Fruit fly (Drosophila melanogaster) whole organism, adult: ENCODE results near the gene CG8219.

Source experiments
- CG11617 ChIP-seq: fragments of 200-800 bp; sonication (Bioruptor generic); optimal IDR thresholded peaks from 2 replicates; lab custom pipeline; 2017; ENCODE audit warnings: mild to moderate bottlenecking, missing biosample characterization, missing genetic modification reagents, missing genetic modification characterization
- CG12768 ChIP-seq: fragments of 200-800 bp; sonication (Bioruptor generic); optimal IDR thresholded peaks from 2 replicates; lab custom pipeline; 2017; ENCODE audit warnings: missing biosample characterization, missing genetic modification characterization, mild to moderate bottlenecking, moderate library complexity, missing genetic modification reagents
- CG14711 ChIP-seq: fragments of 200-800 bp; sonication (Bioruptor generic); optimal IDR thresholded peaks from 2 replicates; lab custom pipeline; 2018; ENCODE audit warnings: missing biosample characterization, mild to moderate bottlenecking, missing genetic modification characterization, moderate library complexity
- CG1620 ChIP-seq: fragments of 200-800 bp; sonication (Bioruptor generic); optimal IDR thresholded peaks from 2 replicates; lab custom pipeline; 2016; ENCODE audit warnings: missing biosample characterization, missing genetic modification characterization
- CG33017 ChIP-seq: fragments of 200-800 bp; sonication (Bioruptor generic); optimal IDR thresholded peaks from 2 replicates; lab custom pipeline; 2018; ENCODE audit warnings: missing biosample characterization, mild to moderate bottlenecking, missing genetic modification characterization, moderate library complexity
- CG5204 ChIP-seq: fragments of 200-800 bp; sonication (Bioruptor generic); optimal IDR thresholded peaks from 2 replicates; lab custom pipeline; 2016; ENCODE audit warnings: missing biosample characterization, missing genetic modification characterization
- CG7045 ChIP-seq: fragments of 200-800 bp; sonication (Bioruptor generic); optimal IDR thresholded peaks from 2 replicates; lab custom pipeline; 2017; ENCODE audit warnings: missing biosample characterization, mild to moderate bottlenecking, missing genetic modification characterization
- CG7101 ChIP-seq: fragments of 200-800 bp; sonication (Bioruptor generic); optimal IDR thresholded peaks from 2 replicates; lab custom pipeline; 2018; ENCODE audit warnings: missing biosample characterization, mild to moderate bottlenecking, missing genetic modification characterization, moderate library complexity
- Clk ChIP-seq: fragments of 200-800 bp; sonication (Bioruptor generic); optimal IDR thresholded peaks from 2 replicates; lab custom pipeline; 2017; ENCODE audit warnings: missing biosample characterization, missing genetic modification characterization
- Crg-1 ChIP-seq: fragments of 200-800 bp; sonication (Bioruptor generic); optimal IDR thresholded peaks from 2 replicates; lab custom pipeline; 2016; ENCODE audit warnings: missing biosample characterization, missing genetic modification characterization
- Hr96 ChIP-seq: fragments of 200-800 bp; sonication (Bioruptor generic); optimal IDR thresholded peaks from 2 replicates; lab custom pipeline; 2016; ENCODE audit warnings: missing biosample characterization, missing genetic modification characterization
- Mnt ChIP-seq: fragments of 200-800 bp; sonication (Bioruptor generic); optimal IDR thresholded peaks from 2 replicates; lab custom pipeline; 2016; ENCODE audit warnings: missing biosample characterization, mild to moderate bottlenecking, missing genetic modification characterization
- bab1 ChIP-seq: fragments of 200-800 bp; sonication (Bioruptor generic); optimal IDR thresholded peaks from 3 replicates; lab custom pipeline; 2019; ENCODE audit warnings: missing biosample characterization, mild to moderate bottlenecking, missing genetic modification characterization, moderate library complexity
- cic ChIP-seq: fragments of 200-800 bp; sonication (Bioruptor generic); optimal IDR thresholded peaks from 2 replicates; lab custom pipeline; 2017; ENCODE audit warnings: missing biosample characterization, mild to moderate bottlenecking, missing genetic modification characterization, moderate library complexity
- cnc ChIP-seq, 2 experiments: fragments of >200 bp; optimal IDR thresholded peaks; 2 replicates each; lab custom pipeline; 2017
- kay ChIP-seq: fragments of 200-800 bp; sonication (Bioruptor generic); peaks from one replicate; lab custom pipeline; 2016; ENCODE audit warnings: missing biosample characterization, missing genetic modification characterization, borderline replicate concordance
- ovo ChIP-seq: fragments of 200-800 bp; sonication (Bioruptor generic); optimal IDR thresholded peaks from 2 replicates; lab custom pipeline; 2016; ENCODE audit warnings: missing biosample characterization, missing genetic modification characterization
- pad ChIP-seq: fragments of 200-800 bp; sonication (Bioruptor generic); optimal IDR thresholded peaks from 3 replicates; lab custom pipeline; 2017; ENCODE audit warnings: missing biosample characterization, missing genetic modification characterization, mild to moderate bottlenecking, moderate library complexity, missing genetic modification reagents
- tj ChIP-seq: fragments of 200-800 bp; sonication (Bioruptor generic); optimal IDR thresholded peaks from 3 replicates; lab custom pipeline; 2017; ENCODE audit warnings: missing biosample characterization, mild to moderate bottlenecking, missing genetic modification characterization, moderate library complexity
- toe ChIP-seq: fragments of 200-800 bp; sonication (Bioruptor generic); optimal IDR thresholded peaks from 2 replicates; lab custom pipeline; 2016; ENCODE audit warnings: missing biosample characterization, missing genetic modification characterization

Gene CG8219

dm6 chr3L:6159863-6160262, 40.4 kb upstream of the CG8219 start:
- no peak for TF ChIP-seq CG33017 (tag; lab: Kevin White, UChicago)
- TF ChIP-seq cic (GFP tag; lab: Kevin White, UChicago): no peak
- TF ChIP-seq CG7045: no peak
- TF ChIP-seq CG14711 (tag; lab: Kevin White, UChicago): no peak
- no peak for TF ChIP-seq pad (GFP tag; lab: Kevin White, UChicago)
- TF ChIP-seq CG5204 (GFP tag; lab: Kevin White, UChicago): no peak
- no peak for TF ChIP-seq tj (GFP tag; lab: Kevin White, UChicago)
- no peak for TF ChIP-seq CG12768 (GFP tag; lab: Kevin White, UChicago)
- TF ChIP-seq Clk (GFP tag; lab: Kevin White, UChicago): no peak

dm6 chr3L:6160514-6160913, 39.8 kb upstream of the CG8219 start, which contains the start of gene Cpr65Az:
Cpr65Az (plus strand) TSS chr3L:6160814.
- TF ChIP-seq CG1620 (no peak), tj (GFP tag; lab: Kevin White, UChicago) (no peak), Mnt (GFP tag; lab: Kevin White, UChicago) (no peak), CG33017 (tag; lab: Kevin White, UChicago) (no peak), CG7045 (no peak)

DNA sequence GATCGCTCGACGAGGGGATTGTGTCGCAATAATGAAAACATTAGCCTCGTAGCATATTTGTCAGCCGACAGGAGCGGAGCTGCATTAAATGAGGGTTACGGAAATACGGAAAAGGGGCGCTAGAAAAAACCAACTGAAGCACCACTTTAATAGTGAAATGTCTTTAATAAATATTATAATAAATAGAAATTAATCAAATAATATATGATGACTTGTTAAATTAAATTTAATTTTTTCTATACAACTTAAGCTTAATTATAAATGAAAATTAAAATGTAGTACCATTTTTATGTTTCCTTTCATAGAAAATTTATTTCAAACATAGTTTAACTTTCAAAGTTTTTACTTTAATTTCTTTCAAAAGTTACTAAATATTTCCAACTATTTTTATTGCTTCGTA, 38.3 kb upstream of the CG8219 start:
- TF ChIP-seq cnc (optimal IDR thresholded peaks at IDR 0.05; lab: Kevin White, UChicago): no peak
- no peak for TF ChIP-seq CG14711 (tag; lab: Kevin White, UChicago)
- TF ChIP-seq pad (GFP tag; lab: Kevin White, UChicago): no peak
- no peak for TF ChIP-seq Crg-1
- no peak for TF ChIP-seq CG11617 (GFP tag; lab: Kevin White, UChicago)
- no peak for TF ChIP-seq CG33017 (tag; lab: Kevin White, UChicago)

- TF ChIP-seq bab1 (GFP tag; lab: Kevin White, UChicago) (no peak), CG11617 (GFP tag; lab: Kevin White, UChicago) (no peak)
Observed at dm6 chr3L:6162483-6163128, 37.7 kb upstream of the CG8219 start, which contains the start of gene Prdm13. Prdm13 (plus strand) TSS chr3L:6163127.

DNA sequence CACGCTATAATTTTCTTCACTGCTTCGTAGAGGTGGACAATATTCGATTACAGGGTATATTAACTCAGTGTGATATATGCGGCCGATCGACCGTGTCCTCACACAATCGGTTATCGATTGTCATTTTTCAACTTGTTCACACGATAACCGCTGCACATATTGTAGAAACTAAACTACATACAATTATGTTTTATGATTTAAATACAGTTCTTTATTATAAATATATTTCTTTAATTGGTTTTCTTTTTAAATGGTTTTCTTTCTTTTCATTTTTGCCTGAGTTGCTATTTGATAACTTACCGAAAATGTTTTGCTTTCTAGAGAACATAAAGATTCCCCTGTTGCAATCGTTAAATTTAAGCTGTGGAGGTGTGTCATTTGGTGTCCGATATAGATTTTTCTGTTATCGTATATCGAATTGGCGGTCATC, 26.4 kb upstream of the CG8219 start, which contains the start of the genes fmt and CG7376:
Gene fmt, minus strand, starts transcription at position 55 of the 430 bp plus-strand sequence.
Gene CG7376, plus strand, starts transcription at position 423 of the 430 bp plus-strand sequence.
- TF ChIP-seq bab1 (GFP tag; lab: Kevin White, UChicago) (no peak), CG7045 (peak; percentile 37), Clk (GFP tag; lab: Kevin White, UChicago) (no peak), CG33017 (tag; lab: Kevin White, UChicago) (no peak), CG11617 (GFP tag; lab: Kevin White, UChicago) (peak; percentile 27), toe (GFP tag; lab: Kevin White, UChicago) (peak; percentile 24), CG7101 (tag; lab: Kevin White, UChicago) (peak; percentile 30), CG14711 (tag; lab: Kevin White, UChicago) (peak; percentile 48), CG12768 (GFP tag; lab: Kevin White, UChicago) (peak; percentile 32), CG1620 (peak; percentile 3), Hr96 (GFP tag; lab: Kevin White, UChicago) (no peak), Mnt (GFP tag; lab: Kevin White, UChicago) (peak; percentile 20), ovo (GFP tag; lab: Kevin White, UChicago) (no peak), tj (GFP tag; lab: Kevin White, UChicago) (no peak)

- TF ChIP-seq ovo (GFP tag; lab: Kevin White, UChicago) (peak; percentile 52), cnc (optimal IDR thresholded peaks at IDR 0.05; lab: Kevin White, UChicago) (no peak), cic (GFP tag; lab: Kevin White, UChicago) (peak; percentile 23), CG1620 (peak; percentile 82), bab1 (GFP tag; lab: Kevin White, UChicago) (peak; percentile 61), kay (no peak), CG14711 (tag; lab: Kevin White, UChicago) (peak; percentile 76), tj (GFP tag; lab: Kevin White, UChicago) (peak; percentile 42), CG12768 (GFP tag; lab: Kevin White, UChicago) (peak; percentile 73), pad (GFP tag; lab: Kevin White, UChicago) (peak; percentile 70), Clk (GFP tag; lab: Kevin White, UChicago) (peak; percentile 52), CG7101 (tag; lab: Kevin White, UChicago) (peak; percentile 77), CG7045 (peak; percentile 67), toe (GFP tag; lab: Kevin White, UChicago) (peak; percentile 79), Mnt (GFP tag; lab: Kevin White, UChicago) (peak; percentile 41), Crg-1 (peak; percentile 74), CG11617 (GFP tag; lab: Kevin White, UChicago) (peak; percentile 75), CG33017 (tag; lab: Kevin White, UChicago) (peak; percentile 45), CG5204 (GFP tag; lab: Kevin White, UChicago) (no peak), Hr96 (GFP tag; lab: Kevin White, UChicago) (peak; percentile 68)
Observed at dm6 chr3L:6181776-6182175, 18.5 kb upstream of the CG8219 start, which contains the start of gene CG10274. CG10274 (minus strand) TSS chr3L:6181829.
